Worm (Caenorhabditis elegans) whole organism, young adult: ENCODE results near the gene ZK1055.6.

ENCODE experiments used
- B0019.2 ChIP-seq: fragments of 200-800 bp; sonication (Bioruptor generic); conservative IDR thresholded peaks from 2 replicates; pipeline ENCODE4 v1.3.6; 2022; ENCODE audit warnings: missing genetic modification reagents, missing genetic modification characterization, missing compliant biosample characterization
- B0035.1 ChIP-seq: sonication (generic microtip); optimal IDR thresholded peaks from 2 replicates; lab custom pipeline; 2016; ENCODE audit warnings: missing genetic modification characterization, mild to moderate bottlenecking, missing compliant biosample characterization, missing genotype, missing genetic modification reagents
- C17E4.6 ChIP-seq: fragments of 200-800 bp; sonication (Bioruptor generic); IDR thresholded peaks from 2 replicates; pipeline ENCODE4 v1.3.6; 2022; ENCODE audit warnings: missing genetic modification reagents, missing genetic modification characterization, missing compliant biosample characterization
- D2030.7 ChIP-seq: fragments of 200-800 bp; sonication (Bioruptor generic); IDR thresholded peaks from 2 replicates; pipeline ENCODE4 v1.3.6; 2022; ENCODE audit warnings: missing genetic modification reagents, missing genetic modification characterization, missing compliant biosample characterization
- F23B12.7 ChIP-seq: sonication (generic microtip); optimal IDR thresholded peaks from 2 replicates; lab custom pipeline; 2017; ENCODE audit warnings: missing genetic modification characterization, mild to moderate bottlenecking, missing compliant biosample characterization, antibody characterized with exemption, moderate library complexity; ENCODE audit not compliant: insufficient read depth
- F39B2.1 ChIP-seq: fragments of 200-800 bp; sonication (Bioruptor generic); IDR thresholded peaks from 2 replicates; pipeline ENCODE4 v1.3.6; 2022; ENCODE audit warnings: missing genetic modification reagents, missing genetic modification characterization, missing compliant biosample characterization
- Y56A3A.18 ChIP-seq: fragments of 200-800 bp; sonication (Bioruptor generic); IDR thresholded peaks from 2 replicates; pipeline ENCODE4 v1.3.6; 2022; ENCODE audit warnings: missing genetic modification reagents, missing genetic modification characterization, missing compliant biosample characterization
- Y67H2A.10 ChIP-seq: fragments of 200-800 bp; sonication (Bioruptor generic); conservative IDR thresholded peaks from 2 replicates; pipeline ENCODE4 v1.3.6; 2022; ENCODE audit warnings: missing genetic modification reagents, missing genetic modification characterization, missing compliant biosample characterization
- atf-7 ChIP-seq: sonication (generic microtip); optimal IDR thresholded peaks from 2 replicates; lab custom pipeline; 2017; ENCODE audit warnings: mild to moderate bottlenecking, missing genetic modification characterization, missing compliant biosample characterization
- attf-3 ChIP-seq: fragments of 200-800 bp; sonication (Bioruptor generic); conservative IDR thresholded peaks from 2 replicates; pipeline ENCODE4 v1.3.6; 2022; ENCODE audit warnings: missing genetic modification reagents, missing genetic modification characterization, missing compliant biosample characterization
- attf-5 ChIP-seq: fragments of 200-800 bp; sonication (Bioruptor generic); optimal IDR thresholded peaks from 2 replicates; lab custom pipeline; 2018; ENCODE audit warnings: mild to moderate bottlenecking, missing genetic modification characterization, missing compliant biosample characterization
- attf-6 ChIP-seq: fragments of 200-800 bp; sonication (Bioruptor generic); IDR thresholded peaks from 2 replicates; pipeline ENCODE4 v1.3.6; 2022; ENCODE audit warnings: missing genetic modification reagents, missing genetic modification characterization, missing compliant biosample characterization
- cebp-1 ChIP-seq, 2 experiments: fragments of 200-800 bp in 1 of 2; sonication (Bioruptor generic) in 1 of 2; sonication (generic microtip) in 1 of 2; IDR thresholded peaks in 1 of 2; optimal IDR thresholded peaks in 1 of 2; 2 replicates each; pipeline versions ENCODE4 v1.3.6 to Lab custom; 2017 to 2022; ENCODE audit warnings: missing compliant biosample characterization in 2 of 2, missing genetic modification characterization in 2 of 2, mild to moderate bottlenecking in 1 of 2, missing genetic modification reagents in 1 of 2, moderate library complexity in 1 of 2
- ceh-27 ChIP-seq: fragments of 200-800 bp; sonication (Bioruptor generic); optimal IDR thresholded peaks from 2 replicates; lab custom pipeline; 2018; ENCODE audit warnings: mild to moderate bottlenecking, missing genetic modification characterization, moderate library complexity, missing compliant biosample characterization
- ceh-58 ChIP-seq: fragments of 200-800 bp; sonication (Bioruptor generic); IDR thresholded peaks from 2 replicates; pipeline ENCODE4 v1.3.6; 2022; ENCODE audit warnings: missing genetic modification characterization, missing compliant biosample characterization
- dpff-1 ChIP-seq: sonication (generic microtip); optimal IDR thresholded peaks from 2 replicates; lab custom pipeline; 2017; ENCODE audit warnings: mild to moderate bottlenecking, missing genetic modification characterization, missing compliant biosample characterization
- dpl-1 ChIP-seq: fragments of 150-350 bp; optimal IDR thresholded peaks from 2 replicates; lab custom pipeline; 2014; ENCODE audit warnings: missing biosample characterization, missing genetic modification reagents, missing genetic modification characterization
- efl-1 ChIP-seq: fragments of 150-350 bp; optimal IDR thresholded peaks from 2 replicates; lab custom pipeline; 2014; ENCODE audit warnings: missing biosample characterization, missing genetic modification reagents, missing genetic modification characterization
- ets-4 ChIP-seq: fragments of 200-800 bp; sonication (Bioruptor generic); optimal IDR thresholded peaks from 2 replicates; lab custom pipeline; 2018; ENCODE audit warnings: mild to moderate bottlenecking, missing genetic modification characterization, missing compliant biosample characterization
- hmg-1.2 ChIP-seq: fragments of 200-800 bp; sonication (Bioruptor generic); IDR thresholded peaks from 2 replicates; pipeline ENCODE4 v1.3.6; 2022; ENCODE audit warnings: missing genetic modification reagents, missing genetic modification characterization, missing compliant biosample characterization
- hrde-1 ChIP-seq: sonication (generic microtip); optimal IDR thresholded peaks from 2 replicates; lab custom pipeline; 2016; ENCODE audit warnings: missing genetic modification characterization, mild to moderate bottlenecking, missing compliant biosample characterization, moderate library complexity, missing genotype, missing genetic modification reagents, borderline replicate concordance
- lin-26 ChIP-seq: fragments of 200-800 bp; sonication (Bioruptor generic); IDR thresholded peaks from 2 replicates; pipeline ENCODE4 v1.3.6; 2022; ENCODE audit warnings: missing genetic modification reagents, missing genetic modification characterization, missing compliant biosample characterization
- lin-35 ChIP-seq, 3 experiments: fragments of 150-350 bp in 2 of 3; sonication (generic microtip) in 1 of 3; optimal IDR thresholded peaks; 2 replicates each; lab custom pipeline; 2014 to 2018; ENCODE audit warnings: missing biosample characterization in 3 of 3, missing genetic modification characterization in 3 of 3, missing genetic modification reagents in 3 of 3
- lir-1 ChIP-seq: fragments of 200-800 bp; sonication (Bioruptor generic); conservative IDR thresholded peaks from 2 replicates; pipeline ENCODE4 v1.3.6; 2022; ENCODE audit warnings: missing genetic modification reagents, missing genetic modification characterization, missing compliant biosample characterization
- lsl-1 ChIP-seq: fragments of 200-800 bp; sonication (Bioruptor generic); optimal IDR thresholded peaks from 2 replicates; lab custom pipeline; 2018; ENCODE audit warnings: mild to moderate bottlenecking, missing genetic modification characterization, moderate library complexity, missing compliant biosample characterization
- madf-3 ChIP-seq: fragments of 200-800 bp; sonication (Bioruptor generic); IDR thresholded peaks from 2 replicates; pipeline ENCODE4 v1.3.6; 2022; ENCODE audit warnings: missing genetic modification reagents, missing genetic modification characterization, missing compliant biosample characterization
- madf-6 ChIP-seq: fragments of 200-800 bp; sonication (Bioruptor generic); IDR thresholded peaks from 2 replicates; pipeline ENCODE4 v1.3.6; 2022; ENCODE audit warnings: missing genetic modification reagents, missing genetic modification characterization, missing compliant biosample characterization
- nfya-2 ChIP-seq: fragments of 200-800 bp; sonication (Bioruptor generic); IDR thresholded peaks from 2 replicates; pipeline ENCODE4 v1.3.6; 2022; ENCODE audit warnings: missing genetic modification reagents, missing genetic modification characterization, missing compliant biosample characterization
- nhr-80 ChIP-seq: sonication (generic microtip); optimal IDR thresholded peaks from 2 replicates; lab custom pipeline; 2016; ENCODE audit warnings: missing genetic modification characterization, missing compliant biosample characterization
- nhr-90 ChIP-seq: sonication (generic microtip); optimal IDR thresholded peaks from 2 replicates; lab custom pipeline; 2016; ENCODE audit warnings: missing genotype, mild to moderate bottlenecking, missing genetic modification characterization, missing compliant biosample characterization
- pbrm-1 ChIP-seq: fragments of 200-800 bp; sonication (Bioruptor generic); IDR thresholded peaks from 2 replicates; pipeline ENCODE4 v1.3.6; 2022; ENCODE audit warnings: missing genetic modification reagents, missing genetic modification characterization, missing compliant biosample characterization
- rcor-1 ChIP-seq: fragments of 200-800 bp; sonication (Bioruptor generic); IDR thresholded peaks from 2 replicates; pipeline ENCODE4 v1.3.6; 2022; ENCODE audit warnings: missing genetic modification reagents, missing genetic modification characterization, missing compliant biosample characterization
- repo-1 ChIP-seq: sonication (generic microtip); optimal IDR thresholded peaks from 2 replicates; lab custom pipeline; 2017; ENCODE audit warnings: mild to moderate bottlenecking, missing genetic modification characterization, missing compliant biosample characterization
- snpc-1.3 ChIP-seq: sonication (generic microtip); optimal IDR thresholded peaks from 2 replicates; lab custom pipeline; 2017; ENCODE audit warnings: missing genetic modification characterization, mild to moderate bottlenecking, missing compliant biosample characterization, antibody characterized with exemption, moderate library complexity, missing genotype, missing genetic modification reagents; ENCODE audit not compliant: insufficient read depth
- snpc-4 ChIP-seq, 5 experiments: fragments of 150-350 bp in 1 of 5; sonication (generic microtip) in 4 of 5; optimal IDR thresholded peaks; 2 replicates each; lab custom pipeline; 2014 to 2018; ENCODE audit warnings: missing genetic modification characterization in 5 of 5, missing biosample characterization in 3 of 5, antibody characterized with exemption in 2 of 5, mild to moderate bottlenecking in 2 of 5, missing compliant biosample characterization in 2 of 5, missing genotype in 2 of 5, moderate library complexity in 2 of 5, missing genetic modification reagents in 1 of 5
- sptf-2 ChIP-seq: fragments of 200-800 bp; sonication (Bioruptor generic); optimal IDR thresholded peaks from 2 replicates; lab custom pipeline; 2018; ENCODE audit warnings: mild to moderate bottlenecking, missing genetic modification characterization, missing compliant biosample characterization
- tbp1 ChIP-seq: fragments of 200-800 bp; sonication (Bioruptor generic); optimal IDR thresholded peaks from 2 replicates; lab custom pipeline; 2018; ENCODE audit warnings: mild to moderate bottlenecking, missing genetic modification characterization, missing compliant biosample characterization
- tlf-1 ChIP-seq: fragments of 200-800 bp; sonication (Bioruptor generic); optimal IDR thresholded peaks from 2 replicates; lab custom pipeline; 2018; ENCODE audit warnings: mild to moderate bottlenecking, missing genetic modification characterization, missing compliant biosample characterization
- unc-130 ChIP-seq: sonication (generic microtip); optimal IDR thresholded peaks from 2 replicates; lab custom pipeline; 2016; ENCODE audit warnings: missing genetic modification reagents, missing genetic modification characterization, missing compliant biosample characterization
- ztf-28 ChIP-seq: fragments of 200-800 bp; sonication (Bioruptor generic); IDR thresholded peaks from 2 replicates; pipeline ENCODE4 v1.3.6; 2022; ENCODE audit warnings: missing genetic modification reagents, missing genetic modification characterization, missing compliant biosample characterization

ZK1055.6 gene

ce11 chrV:6606197-6606596, 3.8 kb upstream of the ZK1055.6 start:
- TF ChIP-seq tbp1 (GFP tag; lab: Kevin White, UChicago) (peak; percentile 25), atf-7 (tag; lab: Kevin White, UChicago) (no peak), hrde-1 (tag; lab: Kevin White, UChicago) (peak; percentile 37), dpff-1 (tag; lab: Kevin White, UChicago) (peak; percentile 56), F39B2.1 (GFP tag; lab: Robert Waterston, UW) (0 out of 2 replicates have a peak, but pooled peaks have one; percentile 44), rcor-1 (GFP tag; lab: Robert Waterston, UW) (no peak), nhr-80 (tag; lab: Kevin White, UChicago) (peak; percentile 36), lin-35 (GFP tag; optimal IDR thresholded peaks at IDR 0.05; lab: Kevin White, UChicago) (peak in 1 of 3 experiments; percentile 18), cebp-1 (GFP tag; IDR thresholded peaks at IDR 0.05; lab: Robert Waterston, UW) (peak; percentile 83), cebp-1 (tag; optimal IDR thresholded peaks at IDR 0.05; lab: Kevin White, UChicago) (peak; percentile 96), nfya-2 (GFP tag; lab: Robert Waterston, UW) (0 out of 2 replicates have a peak, but pooled peaks have one; percentile 36), sptf-2 (GFP tag; lab: Kevin White, UChicago) (peak; percentile 10), attf-3 (GFP tag; lab: Robert Waterston, UW) (no peak), hmg-1.2 (GFP tag; lab: Robert Waterston, UW) (no peak), madf-3 (GFP tag; lab: Robert Waterston, UW) (0 out of 2 replicates have a peak, but pooled peaks have one; percentile 45), madf-6 (peak; percentile 29; the same call in 1 of the 2 replicates), repo-1 (tag; lab: Kevin White, UChicago) (peak; percentile 3), attf-5 (GFP tag; lab: Kevin White, UChicago) (peak; percentile 51), snpc-1.3 (tag; lab: Kevin White, UChicago) (no peak)

ce11 chrV:6605275-6605674, 2.9 kb upstream of the ZK1055.6 start, which contains the start of gene ZK1055.7:
Gene ZK1055.7, minus strand, starts transcription at chrV:6605375.
- TF ChIP-seq snpc-4 (GFP tag; optimal IDR thresholded peaks at IDR 0.05; lab: Kevin White, UChicago) (no peak), snpc-4 (tag; optimal IDR thresholded peaks at IDR 0.05; lab: Kevin White, UChicago) (no peak), B0035.1 (tag; lab: Kevin White, UChicago) (no peak)
- TF ChIP-seq, all 124 proteins: peak for 0

- peak; percentile 94 for TF ChIP-seq madf-3 (GFP tag; lab: Robert Waterston, UW)
- TF ChIP-seq Y67H2A.10 (GFP tag; lab: Robert Waterston, UW): 0 out of 2 replicates have a peak, but pooled peaks have one; percentile 40
- TF ChIP-seq unc-130 (GFP tag; lab: Kevin White, UChicago): peak; percentile 86
- TF ChIP-seq ets-4 (GFP tag; lab: Kevin White, UChicago): no peak
- 0 out of 2 replicates have a peak, but pooled peaks have one; percentile 28 for TF ChIP-seq Y56A3A.18 (GFP tag; lab: Robert Waterston, UW)
- peak; percentile 100 for TF ChIP-seq efl-1 (GFP tag; lab: Kevin White, UChicago)
- TF ChIP-seq ceh-27 (GFP tag; lab: Kevin White, UChicago): no peak
- TF ChIP-seq attf-3 (GFP tag; lab: Robert Waterston, UW): peak; percentile 70
- TF ChIP-seq C17E4.6 (GFP tag; lab: Robert Waterston, UW): peak; percentile 84; the same call in 1 of the 2 replicates
- peak; percentile 89 for TF ChIP-seq ztf-28
- TF ChIP-seq snpc-1.3 (tag; lab: Kevin White, UChicago): peak; percentile 81
- TF ChIP-seq ceh-58: no peak
- TF ChIP-seq B0019.2 (GFP tag; lab: Robert Waterston, UW): peak; percentile 91
- TF ChIP-seq D2030.7: peak; percentile 97
- peak; percentile 94 for TF ChIP-seq lsl-1 (GFP tag; lab: Kevin White, UChicago)
- TF ChIP-seq snpc-4 (GFP tag; optimal IDR thresholded peaks at IDR 0.05; lab: Kevin White, UChicago): peak; percentile 34
- TF ChIP-seq snpc-4 (tag; optimal IDR thresholded peaks at IDR 0.05; lab: Kevin White, UChicago): peak in 2 of 4 experiments; percentile 56 to 66
- TF ChIP-seq pbrm-1 (GFP tag; lab: Robert Waterston, UW): peak; percentile 78
- TF ChIP-seq dpl-1 (GFP tag; lab: Kevin White, UChicago): peak; percentile 99
- peak; percentile 93 for TF ChIP-seq tlf-1 (GFP tag; lab: Kevin White, UChicago)
- peak; percentile 27; the same call in 1 of the 2 replicates for TF ChIP-seq lin-26 (GFP tag; lab: Robert Waterston, UW)
- peak; percentile 79 for TF ChIP-seq attf-6 (GFP tag; lab: Robert Waterston, UW)
- peak; percentile 61 to 86 (median 83) for TF ChIP-seq lin-35 (GFP tag; optimal IDR thresholded peaks at IDR 0.05; lab: Kevin White, UChicago)
- TF ChIP-seq rcor-1 (GFP tag; lab: Robert Waterston, UW): peak; percentile 92
- TF ChIP-seq nhr-90 (tag; lab: Kevin White, UChicago): no peak
- peak; percentile 77 for TF ChIP-seq lir-1 (GFP tag; lab: Robert Waterston, UW)
- TF ChIP-seq F23B12.7 (tag; lab: Kevin White, UChicago): peak; percentile 58
Measured at ce11 chrV:6593700-6594244, 8.6 kb downstream of the ZK1055.6 start, which contains the start of gene hcp-1. Gene hcp-1, plus strand, starts transcription at chrV:6594194.
